Worm (Caenorhabditis elegans): ENCODE data around the gene pqn-73.

pqn-73 gene

DNA sequence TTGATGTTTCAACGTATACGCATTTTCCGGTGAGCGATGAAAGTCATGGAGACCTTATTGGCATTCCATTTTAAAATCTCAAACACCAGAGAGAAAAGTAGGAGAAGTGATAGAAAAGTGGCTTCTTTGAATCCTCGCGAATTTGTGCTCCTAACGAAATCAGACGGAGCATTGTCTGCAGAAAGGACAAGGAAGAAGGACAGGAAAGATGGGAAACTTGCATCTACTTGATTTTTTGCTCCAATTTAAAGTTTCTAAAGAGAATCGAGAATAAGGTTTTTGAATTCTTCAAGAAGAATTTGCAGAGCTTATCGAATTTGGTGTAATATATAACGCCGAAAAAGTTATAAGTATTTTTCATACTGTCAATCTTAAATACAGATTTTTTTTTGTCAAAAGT, 10.6 kb downstream of the pqn-73 start:
- TF ChIP-seq tbx-2 (tag; optimal IDR thresholded peaks at IDR 0.05) = no peak
- peak; percentile 50 for TF ChIP-seq lin-14 (GFP tag; optimal IDR thresholded peaks at IDR 0.05)
- no peak for TF ChIP-seq C04F5.9 (tag; optimal IDR thresholded peaks at IDR 0.05)
- peak; percentile 91 for TF ChIP-seq fkh-10 (GFP tag; optimal IDR thresholded peaks at IDR 0.05)
- TF ChIP-seq ceh-8 (GFP tag; optimal IDR thresholded peaks at IDR 0.05) = no peak
- TF ChIP-seq unc-98 (GFP tag; IDR thresholded peaks at IDR 0.05) = no peak

DNA sequence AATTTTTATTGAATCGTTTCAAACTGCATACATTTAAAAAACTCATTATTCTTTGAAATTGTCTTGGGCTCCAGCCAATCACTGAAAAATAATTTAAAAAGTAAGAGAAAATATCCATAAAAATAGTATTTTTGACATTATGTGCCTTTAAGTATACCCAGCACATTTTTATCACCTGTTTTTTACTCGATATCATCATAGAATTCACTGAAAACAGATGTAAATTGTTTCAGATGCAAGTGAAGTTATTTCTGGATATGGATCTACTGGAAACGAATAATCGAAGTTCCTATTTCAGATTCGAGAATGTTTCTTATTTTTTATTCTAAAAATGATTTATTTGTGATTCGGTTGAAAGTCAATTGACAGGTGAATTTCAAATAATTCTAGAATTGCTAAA, 14.1 kb downstream of the pqn-73 start:
- TF ChIP-seq nhr-71 (tag; optimal IDR thresholded peaks at IDR 0.05) (peak; percentile 27), nhr-28 (tag; optimal IDR thresholded peaks at IDR 0.05) (no peak), ama-1 (optimal IDR thresholded peaks at IDR 0.05) (no peak), elt-3 (tag; optimal IDR thresholded peaks at IDR 0.05) (no peak), efl-1 (optimal IDR thresholded peaks at IDR 0.05) (no peak), efl-1 (GFP tag; optimal IDR thresholded peaks at IDR 0.05 in 1 of 2) (no peak), nhr-77 (tag; optimal IDR thresholded peaks at IDR 0.05) (no peak), swsn-7 (tag; optimal IDR thresholded peaks at IDR 0.05) (no peak), hlh-4 (tag; optimal IDR thresholded peaks at IDR 0.05) (peak; percentile 92), egl-13 (tag; optimal IDR thresholded peaks at IDR 0.05) (no peak), fkh-10 (GFP tag; optimal IDR thresholded peaks at IDR 0.05) (no peak), aha-1 (tag; optimal IDR thresholded peaks at IDR 0.05) (no peak), unc-98 (GFP tag; IDR thresholded peaks at IDR 0.05) (no peak)

DNA sequence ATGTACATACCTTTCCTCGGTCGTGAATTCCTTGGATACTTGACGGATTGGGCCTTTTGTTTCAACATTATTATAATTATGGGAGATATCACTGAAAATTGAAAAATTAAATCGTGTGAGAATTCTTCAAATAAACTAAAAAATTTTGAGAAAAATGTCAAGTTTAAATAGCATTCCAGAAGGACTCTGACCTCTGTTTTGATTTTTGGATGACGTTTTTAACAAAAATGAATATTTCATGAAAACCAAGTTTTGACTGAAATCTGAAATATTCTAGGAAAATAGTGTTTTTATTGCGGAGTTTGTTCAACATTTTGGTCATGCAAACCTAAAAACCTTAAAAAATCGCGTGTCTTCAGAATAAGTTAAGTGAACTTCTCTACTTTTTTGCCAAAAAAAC, 15.7 kb downstream of the pqn-73 start, which contains the start of gene glb-27:
Gene glb-27 (minus strand): TSS at position 101 of the 400 bp plus-strand sequence.
- TF ChIP-seq fkh-10 (GFP tag; optimal IDR thresholded peaks at IDR 0.05) = no peak
- TF ChIP-seq hlh-4 (tag; optimal IDR thresholded peaks at IDR 0.05) = no peak

DNA sequence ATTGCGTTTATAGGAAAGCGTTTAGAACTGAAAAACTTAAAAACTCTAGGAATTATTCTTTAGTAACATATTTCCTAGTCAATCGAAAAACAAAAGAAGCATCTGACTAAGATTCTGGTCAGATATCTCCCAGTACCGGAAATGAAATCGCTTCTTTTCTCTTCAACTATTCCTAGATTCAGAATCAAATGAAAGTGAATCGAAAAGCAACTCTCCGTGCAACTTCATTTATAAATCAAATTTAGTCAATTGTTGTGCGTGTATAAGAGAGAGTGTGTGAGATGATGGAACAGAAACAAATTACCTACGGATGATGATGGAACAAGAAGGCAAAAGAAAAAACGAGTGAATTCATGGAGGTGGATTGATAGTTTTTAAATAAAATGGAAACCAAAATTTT, 18.7 kb downstream of the pqn-73 start:
- TF ChIP-seq hpl-2 (GFP tag; optimal IDR thresholded peaks at IDR 0.05) = no peak
- TF ChIP-seq irx-1 (tag; optimal IDR thresholded peaks at IDR 0.05) = no peak
- no peak for TF ChIP-seq ceh-8 (GFP tag; optimal IDR thresholded peaks at IDR 0.05)
- TF ChIP-seq fkh-10 (GFP tag; optimal IDR thresholded peaks at IDR 0.05) = peak; percentile 98
- no peak for TF ChIP-seq vab-15 (tag; optimal IDR thresholded peaks at IDR 0.05)
- TF ChIP-seq ets-5 (GFP tag; IDR thresholded peaks at IDR 0.05) = no peak
- TF ChIP-seq nhr-19 (GFP tag; conservative IDR thresholded peaks at IDR 0.05) = no peak
- no peak for TF ChIP-seq fkh-4 (tag; optimal IDR thresholded peaks at IDR 0.05; ENCODE audit: borderline replicate concordance)
- peak; percentile 13 for TF ChIP-seq snu-23 (GFP tag; optimal IDR thresholded peaks at IDR 0.05)
- TF ChIP-seq ces-1 (GFP tag; optimal IDR thresholded peaks at IDR 0.05) = peak; percentile 43
- TF ChIP-seq dsc-1 (tag; optimal IDR thresholded peaks at IDR 0.05) = peak; percentile 6
- no peak for TF ChIP-seq nhr-84 (tag; optimal IDR thresholded peaks at IDR 0.05)
- TF ChIP-seq alr-1 (tag; optimal IDR thresholded peaks at IDR 0.05; ENCODE audit: borderline replicate concordance) = no peak
- TF ChIP-seq mef-2 (tag; optimal IDR thresholded peaks at IDR 0.05) = no peak
- TF ChIP-seq mab-9 (GFP tag; IDR thresholded peaks at IDR 0.05) = no peak
- TF ChIP-seq efl-3 (GFP tag; optimal IDR thresholded peaks at IDR 0.05) = no peak
- no peak for TF ChIP-seq grh-1 (GFP tag; IDR thresholded peaks at IDR 0.05)
- no peak for TF ChIP-seq C34B4.2 (tag; optimal IDR thresholded peaks at IDR 0.05)
- peak; percentile 18 for TF ChIP-seq nhr-47 (tag; optimal IDR thresholded peaks at IDR 0.05)
- no peak for TF ChIP-seq xbp-1 (tag; optimal IDR thresholded peaks at IDR 0.05)
- no peak for TF ChIP-seq nhr-28 (tag; optimal IDR thresholded peaks at IDR 0.05)
- no peak for TF ChIP-seq pqm-1 (tag; optimal IDR thresholded peaks at IDR 0.05)
- no peak for TF ChIP-seq elt-3 (tag; optimal IDR thresholded peaks at IDR 0.05)
- TF ChIP-seq blmp-1 (tag; optimal IDR thresholded peaks at IDR 0.05) = no peak
- TF ChIP-seq nhr-90 (tag; optimal IDR thresholded peaks at IDR 0.05; ENCODE audit: poor library complexity) = no peak
- no peak for TF ChIP-seq tlp-1 (tag; optimal IDR thresholded peaks at IDR 0.05)
- TF ChIP-seq lin-14 (GFP tag; optimal IDR thresholded peaks at IDR 0.05) = peak; percentile 46
- no peak for TF ChIP-seq lsy-2 (tag; optimal IDR thresholded peaks at IDR 0.05)
- TF ChIP-seq nhr-76 (tag; optimal IDR thresholded peaks at IDR 0.05) = no peak
- no peak for TF ChIP-seq sox-4 (tag; optimal IDR thresholded peaks at IDR 0.05)
- TF ChIP-seq nhr-11 (tag; optimal IDR thresholded peaks at IDR 0.05) = no peak
- TF ChIP-seq sup-37 (GFP tag; optimal IDR thresholded peaks at IDR 0.05) = no peak
- TF ChIP-seq fkh-8 (tag; optimal IDR thresholded peaks at IDR 0.05) = no peak
- peak; percentile 12 for TF ChIP-seq swsn-7 (tag; optimal IDR thresholded peaks at IDR 0.05)
- TF ChIP-seq ceh-90 (tag; optimal IDR thresholded peaks at IDR 0.05) = no peak
- no peak for TF ChIP-seq nhr-77 (tag; optimal IDR thresholded peaks at IDR 0.05)
- no peak for TF ChIP-seq F16B12.6 (tag; optimal IDR thresholded peaks at IDR 0.05)
- no peak for TF ChIP-seq unc-86 (tag; optimal IDR thresholded peaks at IDR 0.05)
- peak; percentile 9 for TF ChIP-seq nhr-71 (tag; optimal IDR thresholded peaks at IDR 0.05)
